Fruit fly (Drosophila melanogaster): ENCODE measurements around the gene CG43861.

DNA sequence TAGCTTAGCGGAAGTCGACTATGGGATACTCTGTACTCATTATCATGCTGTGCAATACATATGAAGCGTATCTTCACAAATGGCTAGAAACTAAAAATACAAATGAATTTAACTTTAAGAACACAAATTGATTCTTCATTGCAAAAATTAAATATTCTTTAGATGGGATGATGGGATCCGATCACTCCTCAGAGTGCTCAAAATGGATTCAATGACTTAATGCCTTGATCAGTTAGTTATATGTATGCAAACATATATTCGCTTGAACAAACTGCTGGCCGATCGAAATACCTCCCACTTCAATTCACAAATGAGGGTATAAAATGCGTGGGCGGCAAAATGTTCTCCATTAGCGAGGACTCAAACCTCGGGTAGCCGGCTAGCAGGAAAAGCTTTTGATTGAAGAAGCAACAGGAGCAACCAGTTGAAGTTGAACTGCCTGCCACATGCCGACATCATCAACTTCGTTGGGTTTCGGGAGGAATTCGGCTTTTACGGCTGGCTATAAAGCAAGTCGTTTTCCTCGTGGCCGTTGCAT, 10.4 kb upstream of the CG43861 start, which contains the start of gene sNPF:
- TF ChIP-seq toe (GFP tag; optimal IDR thresholded peaks at IDR 0.05), result peak; percentile 45
- TF ChIP-seq pad (GFP tag; optimal IDR thresholded peaks at IDR 0.05), result no peak

Measured in whole organism, adult.